Worm (Caenorhabditis elegans) whole organism, mixed stage, embryonic: Measurements from ENCODE around the gene str-182.

Experiments
- M03D4.4 ChIP-seq: sonication (generic microtip); optimal IDR thresholded peaks from 2 replicates; lab custom pipeline; 2017; ENCODE audit warnings: mild to moderate bottlenecking, missing genetic modification characterization, missing compliant biosample characterization
- bed-3 ChIP-seq: fragments of 200-800 bp; sonication (Bioruptor generic); optimal IDR thresholded peaks from 3 replicates; lab custom pipeline; 2018; ENCODE audit warnings: mild to moderate bottlenecking, missing genetic modification characterization, moderate library complexity, missing compliant biosample characterization
- blmp-1 ChIP-seq: fragments of 150-350 bp; optimal IDR thresholded peaks from 2 replicates; lab custom pipeline; 2014; ENCODE audit warnings: missing biosample characterization, missing genetic modification characterization
- ceh-39 ChIP-seq: fragments of 150-350 bp; optimal IDR thresholded peaks from 2 replicates; lab custom pipeline; 2014; ENCODE audit warnings: missing biosample characterization, missing genetic modification characterization
- ceh-43 ChIP-seq: fragments of 200-800 bp; sonication (Bioruptor generic); optimal IDR thresholded peaks from 2 replicates; lab custom pipeline; 2018; ENCODE audit warnings: mild to moderate bottlenecking, missing genetic modification characterization, moderate library complexity, missing compliant biosample characterization
- ceh-83 ChIP-seq: fragments of 200-800 bp; sonication (Bioruptor generic); optimal IDR thresholded peaks from 2 replicates; lab custom pipeline; 2018; ENCODE audit warnings: mild to moderate bottlenecking, missing genetic modification characterization, missing compliant biosample characterization
- ces-1 ChIP-seq: fragments of 150-350 bp; optimal IDR thresholded peaks from 2 replicates; lab custom pipeline; 2014; ENCODE audit warnings: missing biosample characterization, missing genetic modification reagents, missing genetic modification characterization
- cnd-1 ChIP-seq: fragments of 200-800 bp; sonication (Bioruptor generic); optimal IDR thresholded peaks from 2 replicates; lab custom pipeline; 2018; ENCODE audit warnings: mild to moderate bottlenecking, missing genetic modification characterization, missing compliant biosample characterization
- drap-1 ChIP-seq: fragments of 200-800 bp; sonication (Bioruptor generic); optimal IDR thresholded peaks from 3 replicates; lab custom pipeline; 2018; ENCODE audit warnings: mild to moderate bottlenecking, missing genetic modification characterization, missing compliant biosample characterization
- elt-1 ChIP-seq: sonication (generic microtip); optimal IDR thresholded peaks from 2 replicates; lab custom pipeline; 2017; ENCODE audit warnings: missing genetic modification characterization, mild to moderate bottlenecking, missing compliant biosample characterization, antibody characterized with exemption, moderate library complexity, borderline replicate concordance; ENCODE audit not compliant: insufficient read depth
- elt-3 ChIP-seq: fragments of 150-350 bp; optimal IDR thresholded peaks from 2 replicates; lab custom pipeline; 2014; ENCODE audit warnings: missing biosample characterization, missing genetic modification characterization
- flh-1 ChIP-seq: fragments of 200-800 bp; sonication (Bioruptor generic); optimal IDR thresholded peaks from 2 replicates; lab custom pipeline; 2018; ENCODE audit warnings: mild to moderate bottlenecking, missing genetic modification characterization, moderate library complexity, missing compliant biosample characterization
- hlh-1 ChIP-seq: fragments of 150-350 bp; optimal IDR thresholded peaks from 2 replicates; lab custom pipeline; 2014; ENCODE audit warnings: missing biosample characterization, missing genetic modification reagents, missing genetic modification characterization
- lin-13 ChIP-seq: fragments of 150-350 bp; optimal IDR thresholded peaks from 2 replicates; lab custom pipeline; 2014; ENCODE audit warnings: missing biosample characterization, missing genetic modification characterization
- lin-32 ChIP-seq: fragments of 200-800 bp; sonication (Bioruptor generic); optimal IDR thresholded peaks from 2 replicates; lab custom pipeline; 2018; ENCODE audit warnings: mild to moderate bottlenecking, missing genetic modification characterization, missing compliant biosample characterization
- lsy-2 ChIP-seq: fragments of 150-350 bp; optimal IDR thresholded peaks from 2 replicates; lab custom pipeline; 2014; ENCODE audit warnings: missing biosample characterization, missing genetic modification characterization
- mep-1 ChIP-seq: fragments of 150-350 bp; optimal IDR thresholded peaks from 2 replicates; lab custom pipeline; 2017; ENCODE audit warnings: missing biosample characterization, missing genetic modification reagents, missing genetic modification characterization, inconsistent platforms
- mls-2 ChIP-seq: sonication (generic microtip); optimal IDR thresholded peaks from 2 replicates; lab custom pipeline; 2016; ENCODE audit warnings: mild to moderate bottlenecking, missing genetic modification characterization, moderate library complexity, missing compliant biosample characterization
- nhr-12 ChIP-seq: fragments of 150-350 bp; optimal IDR thresholded peaks from 2 replicates; lab custom pipeline; 2014; ENCODE audit warnings: missing biosample characterization, missing genetic modification characterization
- nhr-237 ChIP-seq: fragments of 150-350 bp; optimal IDR thresholded peaks from 2 replicates; lab custom pipeline; 2014; ENCODE audit warnings: missing biosample characterization, missing genetic modification characterization
- nhr-28 ChIP-seq: fragments of 150-350 bp; optimal IDR thresholded peaks from 2 replicates; lab custom pipeline; 2014; ENCODE audit warnings: missing biosample characterization, missing genetic modification characterization
- nhr-76 ChIP-seq: sonication (generic microtip); optimal IDR thresholded peaks from 2 replicates; lab custom pipeline; 2017; ENCODE audit warnings: missing biosample characterization, missing genetic modification characterization
- pha-4 ChIP-seq: fragments of 150-350 bp; optimal IDR thresholded peaks from 2 replicates; lab custom pipeline; 2018; ENCODE audit warnings: missing biosample characterization, missing genetic modification reagents, missing genetic modification characterization
- sem-2 ChIP-seq: fragments of 200-800 bp; sonication (Bioruptor generic); optimal IDR thresholded peaks from 2 replicates; lab custom pipeline; 2018; ENCODE audit warnings: mild to moderate bottlenecking, missing genetic modification characterization, missing compliant biosample characterization
- sptf-1 ChIP-seq: sonication (generic microtip); optimal IDR thresholded peaks from 2 replicates; lab custom pipeline; 2017; ENCODE audit warnings: mild to moderate bottlenecking, missing genetic modification characterization, moderate library complexity, missing compliant biosample characterization
- tbx-8 ChIP-seq: fragments of 200-800 bp; sonication (Bioruptor generic); optimal IDR thresholded peaks from 2 replicates; lab custom pipeline; 2018; ENCODE audit warnings: mild to moderate bottlenecking, missing genetic modification characterization, moderate library complexity, missing compliant biosample characterization
- unc-39 ChIP-seq: fragments of 150-350 bp; optimal IDR thresholded peaks from 2 replicates; lab custom pipeline; 2014; ENCODE audit warnings: missing biosample characterization, missing genetic modification characterization
- unc-62 ChIP-seq: fragments of 150-350 bp; optimal IDR thresholded peaks from 2 replicates; lab custom pipeline; 2014; ENCODE audit warnings: missing biosample characterization, missing genetic modification reagents, missing genetic modification characterization
- zip-8 ChIP-seq: fragments of 150-350 bp; optimal IDR thresholded peaks from 2 replicates; lab custom pipeline; 2014; ENCODE audit warnings: missing biosample characterization, missing genetic modification characterization
- ztf-11 ChIP-seq: fragments of 150-350 bp; optimal IDR thresholded peaks from 2 replicates; lab custom pipeline; 2014; ENCODE audit warnings: missing biosample characterization, missing genetic modification characterization

Gene str-182

DNA sequence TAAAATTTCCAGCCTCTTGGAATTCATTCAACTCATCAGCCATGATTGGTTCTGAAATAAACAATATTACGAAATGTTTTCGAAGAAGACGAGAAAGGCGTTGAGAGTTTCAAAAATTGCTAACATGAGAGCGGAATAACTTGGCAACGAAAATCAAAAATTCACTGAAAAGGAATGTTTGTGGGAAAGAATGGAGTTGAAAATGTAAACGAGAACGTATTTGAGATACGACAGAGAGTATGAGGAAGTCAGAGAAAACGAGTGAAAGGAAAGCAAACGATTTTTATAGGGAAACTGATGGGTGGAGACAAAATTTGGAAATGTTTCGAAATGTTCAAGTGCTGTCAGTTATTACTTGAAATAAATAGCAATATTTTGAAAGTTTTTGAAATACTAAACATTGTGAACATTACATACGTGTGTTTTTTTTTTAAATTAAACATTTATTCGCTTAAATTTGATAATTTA is 21.8 kb upstream of the str-182 start, which contains the start of gene rop-1:
Gene rop-1, minus strand, starts transcription at position 51 of the 468 bp plus-strand sequence.
- TF ChIP-seq ceh-43 (no peak), ces-1 (GFP tag; lab: Kevin White, UChicago) (no peak), zip-8 (no peak), hlh-1 (no peak), nhr-28 (tag; lab: Kevin White, UChicago) (no peak), nhr-237 (no peak), lin-32 (GFP tag; lab: Kevin White, UChicago) (no peak)

DNA sequence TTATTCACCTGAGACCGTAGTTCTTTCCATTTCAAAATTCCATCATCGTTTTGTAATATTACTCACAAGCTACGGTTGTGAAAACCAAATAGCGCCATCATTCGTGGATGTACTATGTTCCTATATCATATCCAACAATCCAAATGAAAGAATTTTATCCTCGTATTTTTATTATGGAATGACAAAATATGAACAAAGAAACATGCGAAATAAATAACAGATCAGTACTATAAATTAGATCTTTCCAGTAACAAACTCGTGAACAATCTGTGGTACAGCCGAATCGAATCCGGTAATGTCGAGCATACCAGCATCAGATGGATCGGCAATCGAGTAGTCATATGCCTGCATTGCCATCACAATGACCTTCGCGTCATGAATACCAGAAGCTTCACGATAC is 19.5 kb upstream of the str-182 start:
- TF ChIP-seq sptf-1 (tag; lab: Kevin White, UChicago), result no peak
- TF ChIP-seq bed-3 (GFP tag; lab: Kevin White, UChicago), result no peak

DNA sequence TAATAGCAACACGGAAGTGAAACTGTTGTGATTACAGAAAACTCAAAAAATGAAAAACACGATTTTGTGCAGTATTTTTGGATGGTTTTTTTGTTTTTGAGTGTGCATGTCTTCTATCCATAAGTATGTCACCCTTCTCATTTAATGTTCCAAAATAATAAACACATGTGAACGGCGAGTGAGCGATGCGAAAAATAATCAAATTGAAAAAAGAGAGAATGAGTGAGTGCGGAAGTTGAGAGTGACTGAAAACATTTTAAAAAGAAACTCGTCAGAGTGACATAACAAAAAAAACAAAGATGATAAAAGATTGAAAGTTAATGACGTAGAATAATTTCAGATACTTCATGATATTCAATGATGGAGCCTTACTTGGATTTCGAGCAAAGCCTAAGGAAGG is 16.3 kb upstream of the str-182 start:
- TF ChIP-seq cnd-1 (tag; lab: Kevin White, UChicago), result no peak
- TF ChIP-seq nhr-28 (tag; lab: Kevin White, UChicago), result no peak
- TF ChIP-seq nhr-237, result no peak
- TF ChIP-seq unc-39 (tag; lab: Kevin White, UChicago), result no peak
- no peak for TF ChIP-seq zip-8
- TF ChIP-seq tbx-8 (GFP tag; lab: Kevin White, UChicago), result no peak
- no peak for TF ChIP-seq ceh-83
- no peak for TF ChIP-seq sptf-1 (tag; lab: Kevin White, UChicago)
- TF ChIP-seq nhr-76, result no peak
- TF ChIP-seq sem-2 (GFP tag; lab: Kevin White, UChicago), result no peak
- TF ChIP-seq elt-3 (tag; lab: Kevin White, UChicago), result no peak
- no peak for TF ChIP-seq lin-13
- TF ChIP-seq hlh-1, result no peak
- TF ChIP-seq flh-1 (GFP tag; lab: Kevin White, UChicago), result no peak
- no peak for TF ChIP-seq bed-3 (GFP tag; lab: Kevin White, UChicago)
- TF ChIP-seq pha-4 (tag; lab: Kevin White, UChicago), result no peak
- no peak for TF ChIP-seq unc-62 (GFP tag; lab: Kevin White, UChicago)
- TF ChIP-seq nhr-12 (tag; lab: Kevin White, UChicago), result no peak

DNA sequence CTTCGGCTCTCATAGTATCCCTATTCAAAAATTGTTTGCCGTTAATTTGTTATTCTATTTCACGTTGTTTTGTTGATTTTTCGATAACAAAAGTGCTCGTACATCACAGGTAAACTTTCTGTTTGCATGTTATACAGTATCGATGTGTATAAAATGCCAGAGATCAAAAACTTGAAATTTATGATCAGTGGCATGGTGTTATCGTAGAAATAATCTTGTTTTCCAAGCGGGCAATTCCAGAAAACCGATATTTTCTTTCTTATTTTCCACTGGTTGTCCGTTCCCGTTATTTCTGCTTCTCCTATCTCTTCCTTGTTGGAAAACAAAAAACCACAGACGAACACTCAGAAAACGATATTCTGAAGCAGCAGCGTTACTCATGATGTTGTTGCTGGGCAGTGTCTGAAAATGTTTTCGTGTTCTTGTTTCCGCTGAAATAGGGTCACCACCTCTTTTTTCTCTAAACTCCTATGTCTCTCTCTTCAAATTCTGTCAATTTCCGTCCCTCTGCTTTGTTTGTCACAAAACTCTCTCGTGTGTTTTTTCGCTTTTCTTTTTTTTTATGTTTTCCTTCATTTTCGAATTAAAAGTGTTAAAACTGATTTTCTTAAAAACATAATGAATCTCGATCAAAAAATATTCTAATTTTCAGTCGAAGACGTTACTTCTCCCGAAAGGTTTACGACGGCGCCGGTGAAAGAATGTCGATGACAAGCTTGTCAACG is 15.2 kb upstream of the str-182 start, which contains the start of gene akt-1:
Gene akt-1, plus strand, starts transcription at position 651 of the 725 bp plus-strand sequence.
- TF ChIP-seq nhr-237 (no peak), lsy-2 (tag; lab: Kevin White, UChicago) (no peak), nhr-28 (tag; lab: Kevin White, UChicago) (no peak), M03D4.4 (no peak), tbx-8 (GFP tag; lab: Kevin White, UChicago) (no peak), bed-3 (GFP tag; lab: Kevin White, UChicago) (no peak), zip-8 (no peak), ceh-39 (tag; lab: Kevin White, UChicago) (no peak), ces-1 (GFP tag; lab: Kevin White, UChicago) (no peak), nhr-76 (no peak), blmp-1 (no peak), pha-4 (tag; lab: Kevin White, UChicago) (no peak)

DNA sequence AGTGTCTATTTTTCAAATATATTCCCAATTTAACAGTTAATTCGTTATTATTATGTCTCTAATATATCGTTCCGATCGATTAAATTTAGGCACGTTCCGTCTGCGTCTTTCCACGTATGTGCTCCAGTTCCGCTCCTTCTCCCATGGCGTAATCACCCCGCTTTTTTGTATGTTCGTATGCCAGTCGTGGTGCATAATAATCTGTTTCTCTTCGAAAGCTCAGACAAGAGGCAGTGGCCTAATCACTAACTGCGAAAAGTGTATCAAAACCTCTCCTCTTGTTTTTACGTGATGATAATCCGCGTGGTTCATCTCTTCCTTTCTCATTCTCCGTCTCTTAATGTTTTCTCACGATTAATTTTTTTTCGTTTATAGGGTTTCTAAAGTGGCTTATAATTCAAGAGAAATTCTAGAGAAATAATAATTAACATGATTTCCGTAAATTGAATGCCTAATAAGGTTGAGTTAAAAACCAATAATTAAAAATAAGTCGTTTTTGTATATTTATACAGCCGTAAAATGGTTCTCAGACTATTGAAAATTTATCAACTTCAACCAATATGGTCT is 14.5 kb upstream of the str-182 start:
- TF ChIP-seq ceh-43 (no peak), elt-1 (tag; lab: Kevin White, UChicago) (no peak), sptf-1 (tag; lab: Kevin White, UChicago) (no peak), mls-2 (no peak), mep-1 (tag; lab: Kevin White, UChicago) (no peak), ztf-11 (no peak), drap-1 (GFP tag; lab: Kevin White, UChicago) (no peak), unc-39 (tag; lab: Kevin White, UChicago) (no peak), M03D4.4 (no peak), ces-1 (GFP tag; lab: Kevin White, UChicago) (no peak), cnd-1 (tag; lab: Kevin White, UChicago) (no peak), ceh-39 (tag; lab: Kevin White, UChicago) (no peak), nhr-76 (no peak), elt-3 (tag; lab: Kevin White, UChicago) (no peak)
